Fruit fly (Drosophila melanogaster) whole organism, embryonic: ENCODE measurements around the gene CG34409.
A peak's percentile ranks its signal among the peaks of the same experiment; 100 is the strongest.

Source experiments
- Aef1 ChIP-seq: fragments of 200-800 bp; sonication (Bioruptor generic); IDR thresholded peaks from 3 replicates; pipeline ENCODE4 v1.3.6; 2022; ENCODE audit warnings: missing biosample characterization, missing genetic modification characterization
- CG10267 ChIP-seq: fragments of 200-800 bp; sonication (Bioruptor generic); optimal IDR thresholded peaks from 2 replicates; lab custom pipeline; 2018; ENCODE audit warnings: missing biosample characterization, mild to moderate bottlenecking, missing genetic modification characterization, moderate library complexity
- CG11085 ChIP-seq: fragments of 200-800 bp; sonication (Bioruptor generic); IDR thresholded peaks from 2 replicates; pipeline ENCODE4 v1.3.6; 2022; ENCODE audit warnings: missing biosample characterization, missing genetic modification characterization
- CG11247 ChIP-seq: fragments of 200-800 bp; sonication (Bioruptor generic); IDR thresholded peaks from 2 replicates; pipeline ENCODE4 v1.3.6; 2022; ENCODE audit warnings: missing biosample characterization, missing genetic modification characterization
- CG11504 ChIP-seq: fragments of 200-800 bp; sonication (Bioruptor generic); optimal IDR thresholded peaks from 3 replicates; lab custom pipeline; 2019; ENCODE audit warnings: missing biosample characterization, mild to moderate bottlenecking, missing genetic modification characterization, moderate library complexity
- CG12299 ChIP-seq: fragments of 200-800 bp; sonication (Bioruptor generic); optimal IDR thresholded peaks from 2 replicates; lab custom pipeline; 2018; ENCODE audit warnings: missing biosample characterization, mild to moderate bottlenecking, missing genetic modification characterization
- CG1233 ChIP-seq: fragments of 200-800 bp; sonication (Bioruptor generic); optimal IDR thresholded peaks from 4 replicates; lab custom pipeline; 2018; ENCODE audit warnings: missing biosample characterization, mild to moderate bottlenecking, missing genetic modification characterization
- CG13287 ChIP-seq: fragments of 200-800 bp; sonication (Bioruptor generic); IDR thresholded peaks from 2 replicates; pipeline ENCODE4 v1.3.6; 2022; ENCODE audit warnings: missing biosample characterization, missing genetic modification characterization; ENCODE audit not compliant: partially characterized antibody
- CG15479 ChIP-seq: fragments of 200-800 bp; sonication (Bioruptor generic); optimal IDR thresholded peaks from 3 replicates; lab custom pipeline; 2019; ENCODE audit warnings: missing biosample characterization, mild to moderate bottlenecking, missing genetic modification characterization, moderate library complexity
- CG17385 ChIP-seq: fragments of 200-800 bp; sonication (Bioruptor generic); optimal IDR thresholded peaks from 3 replicates; lab custom pipeline; 2018; ENCODE audit warnings: missing biosample characterization, mild to moderate bottlenecking, missing genetic modification characterization
- CG2199 ChIP-seq: fragments of 200-800 bp; sonication (Bioruptor generic); IDR thresholded peaks from 3 replicates; pipeline ENCODE4 v1.3.6; 2022; ENCODE audit warnings: missing biosample characterization, missing genetic modification characterization
- CG2875 ChIP-seq: fragments of 200-800 bp; sonication (Bioruptor generic); optimal IDR thresholded peaks from 2 replicates; lab custom pipeline; 2017; ENCODE audit warnings: missing biosample characterization, mild to moderate bottlenecking, missing genetic modification characterization, missing genetic modification reagents
- CG30431 ChIP-seq: fragments of 200-800 bp; sonication (Bioruptor generic); optimal IDR thresholded peaks from 2 replicates; lab custom pipeline; 2017; ENCODE audit warnings: missing biosample characterization, missing genetic modification characterization
- CG31365 ChIP-seq: fragments of 200-800 bp; sonication (Bioruptor generic); optimal IDR thresholded peaks from 2 replicates; lab custom pipeline; 2018; ENCODE audit warnings: missing biosample characterization, mild to moderate bottlenecking, missing genetic modification characterization
- CG31441 ChIP-seq: fragments of 200-800 bp; sonication (Bioruptor generic); IDR thresholded peaks from 2 replicates; pipeline ENCODE4 v1.3.6; 2022; ENCODE audit warnings: missing biosample characterization, missing genetic modification characterization
- CG34224 ChIP-seq: fragments of 200-800 bp; sonication (Bioruptor generic); IDR thresholded peaks from 3 replicates; pipeline ENCODE4 v1.3.6; 2022; ENCODE audit warnings: missing biosample characterization, missing genetic modification characterization; ENCODE audit not compliant: partially characterized antibody
- CG3995 ChIP-seq: fragments of 200-800 bp; sonication (Bioruptor generic); optimal IDR thresholded peaks from 3 replicates; lab custom pipeline; 2016; ENCODE audit warnings: missing biosample characterization, missing genetic modification characterization
- CG4328 ChIP-seq: fragments of 200-800 bp; sonication (Bioruptor generic); optimal IDR thresholded peaks from 3 replicates; lab custom pipeline; 2017; ENCODE audit warnings: missing biosample characterization, missing genetic modification reagents, missing genetic modification characterization
- CG6791 ChIP-seq: fragments of 200-800 bp; sonication (Bioruptor generic); IDR thresholded peaks from 3 replicates; pipeline ENCODE4 v1.3.6; 2022; ENCODE audit warnings: missing biosample characterization, missing genetic modification characterization; ENCODE audit not compliant: partially characterized antibody
- CG7372 ChIP-seq: fragments of 200-800 bp; sonication (Bioruptor generic); IDR thresholded peaks from 2 replicates; pipeline ENCODE4 v1.3.6; 2022; ENCODE audit warnings: missing biosample characterization, missing genetic modification characterization
- CG7786 ChIP-seq: fragments of 200-800 bp; sonication (Bioruptor generic); optimal IDR thresholded peaks from 2 replicates; lab custom pipeline; 2016; ENCODE audit warnings: missing biosample characterization, missing genetic modification characterization
- CG8290 ChIP-seq, 3 experiments: fragments of 200-800 bp; sonication (Bioruptor generic); optimal IDR thresholded peaks; 2 replicates each; lab custom pipeline; 2016 to 2019; ENCODE audit warnings: missing biosample characterization in 3 of 3, missing genetic modification characterization in 3 of 3, mild to moderate bottlenecking in 2 of 3, moderate library complexity in 1 of 3
- Dref ChIP-seq: fragments of 200-800 bp; sonication (Bioruptor generic); IDR thresholded peaks from 2 replicates; pipeline ENCODE4 v1.3.6; 2022; ENCODE audit warnings: missing biosample characterization, missing genetic modification characterization
- HHEX ChIP-seq: fragments of 200-800 bp; sonication (Bioruptor generic); optimal IDR thresholded peaks from 3 replicates; lab custom pipeline; 2017; ENCODE audit warnings: missing biosample characterization, mild to moderate bottlenecking, missing genetic modification characterization, missing genetic modification reagents
- HLH3B ChIP-seq: fragments of 200-800 bp; sonication (Bioruptor generic); IDR thresholded peaks from 2 replicates; pipeline ENCODE4 v1.3.6; 2022; ENCODE audit warnings: missing biosample characterization, missing genetic modification characterization
- HLH4C ChIP-seq: fragments of 200-800 bp; sonication (Bioruptor generic); IDR thresholded peaks from 3 replicates; pipeline ENCODE4 v1.3.6; 2022; ENCODE audit warnings: missing biosample characterization, missing genetic modification characterization; ENCODE audit not compliant: partially characterized antibody
- HLHmδ ChIP-seq: fragments of 200-800 bp; sonication (Bioruptor generic); optimal IDR thresholded peaks from 2 replicates; lab custom pipeline; 2018; ENCODE audit warnings: missing biosample characterization, mild to moderate bottlenecking, missing genetic modification characterization, moderate library complexity
- Max ChIP-seq: fragments of 200-800 bp; sonication (Bioruptor generic); optimal IDR thresholded peaks from 2 replicates; lab custom pipeline; 2016; ENCODE audit warnings: missing biosample characterization, mild to moderate bottlenecking, missing genetic modification characterization
- Meics ChIP-seq: fragments of 200-800 bp; sonication (Bioruptor generic); optimal IDR thresholded peaks from 2 replicates; lab custom pipeline; 2017; ENCODE audit warnings: missing biosample characterization, mild to moderate bottlenecking, missing genetic modification characterization
- Mes4 ChIP-seq: fragments of 200-800 bp; sonication (Bioruptor generic); optimal IDR thresholded peaks from 2 replicates; lab custom pipeline; 2016; ENCODE audit warnings: missing biosample characterization, missing genetic modification characterization
- Myb ChIP-seq: fragments of 200-800 bp; sonication (Bioruptor generic); optimal IDR thresholded peaks from 2 replicates; lab custom pipeline; 2016; ENCODE audit warnings: missing biosample characterization, missing genetic modification characterization
- NK7.1 ChIP-seq: fragments of 200-800 bp; sonication (Bioruptor generic); optimal IDR thresholded peaks from 3 replicates; lab custom pipeline; 2016; ENCODE audit warnings: missing biosample characterization, missing genetic modification characterization
- NfI ChIP-seq: fragments of 200-800 bp; sonication (Bioruptor generic); optimal IDR thresholded peaks from 3 replicates; lab custom pipeline; 2018; ENCODE audit warnings: missing biosample characterization, mild to moderate bottlenecking, missing genetic modification characterization, moderate library complexity
- Rx ChIP-seq: fragments of 200-800 bp; sonication (Bioruptor generic); IDR thresholded peaks from 2 replicates; pipeline ENCODE4 v1.3.6; 2022; ENCODE audit warnings: missing biosample characterization, missing genetic modification characterization
- abd-A ChIP-seq: fragments of 200-800 bp; sonication (Bioruptor generic); optimal IDR thresholded peaks from 3 replicates; lab custom pipeline; 2019; ENCODE audit warnings: missing biosample characterization, mild to moderate bottlenecking, missing genetic modification characterization, moderate library complexity
- bbx ChIP-seq: fragments of 200-800 bp; sonication (Bioruptor generic); IDR thresholded peaks from 2 replicates; pipeline ENCODE4 v1.3.6; 2022; ENCODE audit warnings: missing biosample characterization, missing genetic modification characterization; ENCODE audit not compliant: partially characterized antibody
- ci ChIP-seq: fragments of 200-800 bp; sonication (Bioruptor generic); IDR thresholded peaks from 3 replicates; pipeline ENCODE4 v1.3.6; 2022; ENCODE audit warnings: missing biosample characterization, missing genetic modification characterization
- corto ChIP-seq: fragments of 200-800 bp; sonication (Bioruptor generic); optimal IDR thresholded peaks from 2 replicates; lab custom pipeline; 2016; ENCODE audit warnings: missing biosample characterization, mild to moderate bottlenecking, missing genetic modification characterization, moderate library complexity
- da ChIP-seq: fragments of 200-800 bp; sonication (Bioruptor generic); optimal IDR thresholded peaks from 2 replicates; lab custom pipeline; 2016; ENCODE audit warnings: missing biosample characterization, missing genetic modification characterization
- fu2 ChIP-seq: fragments of 200-800 bp; sonication (Bioruptor generic); optimal IDR thresholded peaks from 2 replicates; lab custom pipeline; 2016; ENCODE audit warnings: missing biosample characterization, missing genetic modification characterization
- gce ChIP-seq: fragments of 200-800 bp; sonication (Bioruptor generic); IDR thresholded peaks from 3 replicates; pipeline ENCODE4 v1.3.6; 2022; ENCODE audit warnings: missing biosample characterization, missing genetic modification characterization
- nerfin-2 ChIP-seq: fragments of 200-800 bp; sonication (Bioruptor generic); IDR thresholded peaks from 2 replicates; pipeline ENCODE4 v1.3.6; 2022; ENCODE audit warnings: missing biosample characterization, missing genetic modification characterization; ENCODE audit not compliant: partially characterized antibody
- prd ChIP-seq, 3 experiments: fragments of >200 bp in 2 of 3; fragments of 200-800 bp in 1 of 3; sonication (Bioruptor generic) in 1 of 3; optimal IDR thresholded peaks in 2 of 3; IDR thresholded peaks in 1 of 3; 2 replicates in 2 of 3; 3 replicates in 1 of 3; pipeline versions ENCODE4 v1.3.6 to Lab custom; 2017 to 2022; ENCODE audit warnings: missing biosample characterization in 1 of 3, missing genetic modification characterization in 1 of 3
- salm ChIP-seq: fragments of 200-800 bp; sonication (Bioruptor generic); optimal IDR thresholded peaks from 2 replicates; lab custom pipeline; 2018; ENCODE audit warnings: missing biosample characterization, mild to moderate bottlenecking, missing genetic modification characterization
- sisA ChIP-seq: fragments of 200-800 bp; sonication (Bioruptor generic); IDR thresholded peaks from 2 replicates; pipeline ENCODE4 v1.3.6; 2022; ENCODE audit warnings: missing biosample characterization, missing genetic modification characterization
- ssp ChIP-seq: fragments of 200-800 bp; sonication (Bioruptor generic); IDR thresholded peaks from 2 replicates; pipeline ENCODE4 v1.3.6; 2022; ENCODE audit warnings: missing biosample characterization, missing genetic modification characterization
- stwl ChIP-seq: fragments of 200-800 bp; sonication (Bioruptor generic); optimal IDR thresholded peaks from 3 replicates; lab custom pipeline; 2018; ENCODE audit warnings: missing biosample characterization, mild to moderate bottlenecking, missing genetic modification characterization, moderate library complexity
- zf30C ChIP-seq: fragments of 200-800 bp; sonication (Bioruptor generic); optimal IDR thresholded peaks from 3 replicates; lab custom pipeline; 2018; ENCODE audit warnings: missing biosample characterization, mild to moderate bottlenecking, missing genetic modification characterization
- zfh2 ChIP-seq: fragments of 200-800 bp; sonication (Bioruptor generic); optimal IDR thresholded peaks from 2 replicates; lab custom pipeline; 2016; ENCODE audit warnings: missing biosample characterization, missing genetic modification characterization

The CG34409 gene

DNA sequence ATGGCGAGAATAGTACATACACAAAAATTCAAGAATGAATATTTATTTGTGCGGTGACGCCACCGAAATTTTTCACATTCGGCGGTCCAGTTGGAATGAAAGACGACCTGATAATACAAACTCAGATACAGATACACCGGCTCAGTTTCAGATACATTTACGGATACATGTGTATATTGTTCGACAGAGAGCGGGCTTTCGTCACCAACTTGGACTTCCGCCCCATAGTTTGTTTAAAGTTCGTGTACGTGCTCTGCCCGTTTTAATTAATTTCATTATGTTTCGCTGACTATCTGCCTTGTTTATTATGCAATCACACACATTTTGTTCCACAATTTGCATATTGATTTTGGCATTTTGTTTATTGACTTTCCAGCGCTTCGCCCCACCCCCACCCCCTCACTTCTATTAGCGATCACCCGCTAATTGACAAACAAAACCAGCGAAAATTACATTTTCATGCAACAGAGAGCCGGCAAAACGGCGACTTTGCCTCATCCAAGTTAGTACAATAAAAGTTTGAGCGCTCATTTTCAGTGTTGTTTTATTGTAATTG lies 44.9 kb downstream of the CG34409 start (continued):
- TF ChIP-seq CG3995 (GFP tag; lab: Kevin White, UChicago) (no peak), CG6791 (GFP tag; lab: Robert Waterston, UW) (no peak), NK7.1 (GFP tag; lab: Kevin White, UChicago) (no peak), CG11247 (GFP tag; lab: Robert Waterston, UW) (no peak), CG17385 (GFP tag; lab: Kevin White, UChicago) (peak; percentile 14), bbx (GFP tag; lab: Robert Waterston, UW) (no peak), HLH4C (GFP tag; lab: Robert Waterston, UW) (no peak), Rx (GFP tag; lab: Robert Waterston, UW) (no peak), CG7372 (no peak), Meics (GFP tag; lab: Kevin White, UChicago) (peak; percentile 93), fu2 (GFP tag; lab: Kevin White, UChicago) (no peak), CG11504 (tag; lab: Kevin White, UChicago) (no peak), CG31365 (tag; lab: Kevin White, UChicago) (peak; percentile 20), CG12299 (no peak), corto (GFP tag; lab: Kevin White, UChicago) (no peak), da (GFP tag; lab: Kevin White, UChicago) (no peak), CG2875 (GFP tag; lab: Kevin White, UChicago) (peak; percentile 4), CG10267 (tag; lab: Kevin White, UChicago) (no peak), CG8290 (GFP tag; optimal IDR thresholded peaks at IDR 0.05; lab: Kevin White, UChicago) (no peak), CG8290 (tag; optimal IDR thresholded peaks at IDR 0.05; lab: Kevin White, UChicago) (peak in 1 of 2 experiments; percentile 62), NfI (GFP tag; lab: Kevin White, UChicago) (peak; percentile 45), CG7786 (peak; percentile 16), abd-A (tag; lab: Kevin White, UChicago) (peak; percentile 3), nerfin-2 (GFP tag; lab: Robert Waterston, UW) (no peak), Myb (peak; percentile 2), ssp (no peak), gce (no peak), ci (no peak), CG13287 (GFP tag; lab: Robert Waterston, UW) (no peak), sisA (no peak), HHEX (GFP tag; lab: Kevin White, UChicago) (peak; percentile 67), stwl (tag; lab: Kevin White, UChicago) (no peak), CG15479 (GFP tag; lab: Kevin White, UChicago) (no peak), CG34224 (GFP tag; lab: Robert Waterston, UW) (no peak), CG30431 (GFP tag; lab: Kevin White, UChicago) (no peak), prd (optimal IDR thresholded peaks at IDR 0.05; lab: Kevin White, UChicago) (no peak), prd (GFP tag; IDR thresholded peaks at IDR 0.05; lab: Robert Waterston, UW) (no peak), CG11085 (GFP tag; lab: Robert Waterston, UW) (no peak), Mes4 (GFP tag; lab: Kevin White, UChicago) (no peak), Max (GFP tag; lab: Kevin White, UChicago) (no peak), CG2199 (no peak), zfh2 (no peak), salm (tag; lab: Kevin White, UChicago) (no peak), HLHmδ (GFP tag; lab: Kevin White, UChicago) (no peak), CG1233 (GFP tag; lab: Kevin White, UChicago) (peak; percentile 51), zf30C (GFP tag; lab: Kevin White, UChicago) (no peak), CG31441 (GFP tag; lab: Robert Waterston, UW) (no peak), HLH3B (GFP tag; lab: Robert Waterston, UW) (no peak), Dref (no peak), Aef1 (GFP tag; lab: Robert Waterston, UW) (no peak), CG4328 (GFP tag; lab: Kevin White, UChicago) (peak; percentile 16)
